Fruit fly (Drosophila melanogaster) whole organism, prepupa: ENCODE measurements around the gene CG42579.

Experiments used
- CG10631 ChIP-seq: fragments of 200-800 bp; sonication (Bioruptor generic); optimal IDR thresholded peaks from 2 replicates; lab custom pipeline; 2016; ENCODE audit warnings: missing biosample characterization, missing genetic modification characterization
- CG10669 ChIP-seq: fragments of 200-800 bp; sonication (Bioruptor generic); optimal IDR thresholded peaks from 3 replicates; lab custom pipeline; 2018; ENCODE audit warnings: missing biosample characterization, mild to moderate bottlenecking, missing genetic modification characterization, moderate library complexity
- CG11902 ChIP-seq: fragments of 200-800 bp; sonication (Bioruptor generic); optimal IDR thresholded peaks from 3 replicates; lab custom pipeline; 2016; ENCODE audit warnings: missing biosample characterization, missing genetic modification characterization
- CG15336 ChIP-seq: fragments of 200-800 bp; sonication (Bioruptor generic); IDR thresholded peaks from 2 replicates; pipeline ENCODE4 v1.3.6; 2022; ENCODE audit warnings: missing biosample characterization, missing genetic modification characterization
- CG1621 ChIP-seq: fragments of 200-800 bp; sonication (Bioruptor generic); optimal IDR thresholded peaks from 3 replicates; lab custom pipeline; 2018; ENCODE audit warnings: missing biosample characterization, mild to moderate bottlenecking, missing genetic modification characterization
- CG3032 ChIP-seq: fragments of 200-800 bp; optimal IDR thresholded peaks from 2 replicates; lab custom pipeline; 2019; ENCODE audit warnings: missing biosample characterization, mild to moderate bottlenecking, missing genetic modification characterization, moderate library complexity
- CG31627 ChIP-seq: fragments of 200-800 bp; sonication (Bioruptor generic); optimal IDR thresholded peaks from 3 replicates; lab custom pipeline; 2016; ENCODE audit warnings: missing biosample characterization, missing genetic modification characterization
- CG32006 ChIP-seq: fragments of 200-800 bp; sonication (Bioruptor generic); optimal IDR thresholded peaks from 3 replicates; lab custom pipeline; 2017; ENCODE audit warnings: missing biosample characterization, mild to moderate bottlenecking, missing genetic modification characterization
- CG34406 ChIP-seq: fragments of 200-800 bp; sonication (Bioruptor generic); optimal IDR thresholded peaks from 3 replicates; lab custom pipeline; 2016; ENCODE audit warnings: missing biosample characterization, missing genetic modification characterization
- CG4318 ChIP-seq: fragments of 200-800 bp; sonication (Bioruptor generic); optimal IDR thresholded peaks from 3 replicates; lab custom pipeline; 2017; ENCODE audit warnings: missing biosample characterization, mild to moderate bottlenecking, missing genetic modification characterization
- CG6163 ChIP-seq: fragments of 200-800 bp; sonication (Bioruptor generic); IDR thresholded peaks from 3 replicates; pipeline ENCODE4 v1.3.6; 2022; ENCODE audit warnings: missing biosample characterization, missing genetic modification characterization
- CG6792 ChIP-seq: fragments of 200-800 bp; sonication (Bioruptor generic); optimal IDR thresholded peaks from 3 replicates; lab custom pipeline; 2016; ENCODE audit warnings: missing biosample characterization, missing genetic modification characterization
- CG6808 ChIP-seq: fragments of 200-800 bp; sonication (Bioruptor generic); optimal IDR thresholded peaks from 3 replicates; lab custom pipeline; 2017; ENCODE audit warnings: missing biosample characterization, missing genetic modification characterization, mild to moderate bottlenecking, moderate library complexity, missing genetic modification reagents
- CG6854 ChIP-seq: fragments of 200-800 bp; sonication (Bioruptor generic); optimal IDR thresholded peaks from 2 replicates; lab custom pipeline; 2017; ENCODE audit warnings: missing biosample characterization, mild to moderate bottlenecking, missing genetic modification characterization
- CG7368 ChIP-seq: fragments of 200-800 bp; sonication (Bioruptor generic); optimal IDR thresholded peaks from 3 replicates; lab custom pipeline; 2016; ENCODE audit warnings: missing biosample characterization, missing genetic modification characterization
- CG8119 ChIP-seq: fragments of 200-800 bp; sonication (Bioruptor generic); IDR thresholded peaks from 3 replicates; pipeline ENCODE4 v1.3.6; 2022; ENCODE audit warnings: missing biosample characterization, missing genetic modification characterization
- CG8632 ChIP-seq: fragments of 200-800 bp; sonication (Bioruptor generic); optimal IDR thresholded peaks from 3 replicates; lab custom pipeline; 2016; ENCODE audit warnings: missing biosample characterization, missing genetic modification characterization
- Eip75B ChIP-seq: fragments of 200-800 bp; sonication (Bioruptor generic); optimal IDR thresholded peaks from 3 replicates; lab custom pipeline; 2016; ENCODE audit warnings: missing biosample characterization, missing genetic modification characterization
- Eip78C ChIP-seq: fragments of 200-800 bp; sonication (Bioruptor generic); peaks from one replicate; lab custom pipeline; 2016; ENCODE audit warnings: missing biosample characterization, missing genetic modification characterization
- Eip93F ChIP-seq: fragments of 200-800 bp; sonication (Bioruptor generic); optimal IDR thresholded peaks from 2 replicates; lab custom pipeline; 2016; ENCODE audit warnings: missing biosample characterization, mild to moderate bottlenecking, missing genetic modification characterization
- Ets21C ChIP-seq: fragments of 200-800 bp; sonication (Bioruptor generic); optimal IDR thresholded peaks from 3 replicates; lab custom pipeline; 2016; ENCODE audit warnings: missing biosample characterization, missing genetic modification characterization
- Ets96B ChIP-seq: fragments of 200-800 bp; optimal IDR thresholded peaks from 2 replicates; lab custom pipeline; 2019; ENCODE audit warnings: missing biosample characterization, mild to moderate bottlenecking, missing genetic modification characterization, moderate library complexity
- Gug ChIP-seq: fragments of 200-800 bp; sonication (Bioruptor generic); IDR thresholded peaks from 2 replicates; pipeline ENCODE4 v1.3.6; 2022; ENCODE audit warnings: missing biosample characterization, missing genetic modification characterization
- Hr38 ChIP-seq: sonication (Bioruptor generic); optimal IDR thresholded peaks from 2 replicates; lab custom pipeline; 2016; ENCODE audit warnings: missing biosample characterization, missing genetic modification characterization
- Hr4 ChIP-seq: fragments of 200-800 bp; sonication (Bioruptor generic); optimal IDR thresholded peaks from 3 replicates; lab custom pipeline; 2016; ENCODE audit warnings: missing biosample characterization, missing genetic modification characterization
- Lpt ChIP-seq: fragments of 200-800 bp; sonication (Bioruptor generic); optimal IDR thresholded peaks from 3 replicates; lab custom pipeline; 2016; ENCODE audit warnings: missing biosample characterization, missing genetic modification characterization
- OdsH ChIP-seq: fragments of 200-800 bp; sonication (Bioruptor generic); optimal IDR thresholded peaks from 3 replicates; lab custom pipeline; 2016; ENCODE audit warnings: missing biosample characterization, missing genetic modification characterization
- Smox ChIP-seq: fragments of 200-800 bp; sonication (Bioruptor generic); optimal IDR thresholded peaks from 3 replicates; lab custom pipeline; 2016; ENCODE audit warnings: missing biosample characterization, missing genetic modification characterization
- Sox102F ChIP-seq: fragments of 200-800 bp; sonication (Bioruptor generic); optimal IDR thresholded peaks from 2 replicates; lab custom pipeline; 2016; ENCODE audit warnings: missing biosample characterization, mild to moderate bottlenecking, missing genetic modification characterization
- Sox14 ChIP-seq: fragments of 200-800 bp; sonication (Bioruptor generic); optimal IDR thresholded peaks from 3 replicates; lab custom pipeline; 2016; ENCODE audit warnings: missing biosample characterization, missing genetic modification characterization
- Sox15 ChIP-seq: fragments of 200-800 bp; sonication (Bioruptor generic); optimal IDR thresholded peaks from 3 replicates; lab custom pipeline; 2016; ENCODE audit warnings: missing biosample characterization, missing genetic modification characterization
- achi ChIP-seq: fragments of 200-800 bp; sonication (Bioruptor generic); optimal IDR thresholded peaks from 3 replicates; lab custom pipeline; 2016; ENCODE audit warnings: missing biosample characterization, missing genetic modification characterization
- acj6 ChIP-seq: fragments of 200-800 bp; sonication (Bioruptor generic); optimal IDR thresholded peaks from 3 replicates; lab custom pipeline; 2016; ENCODE audit warnings: missing biosample characterization, missing genetic modification characterization
- dsx ChIP-seq: fragments of 200-800 bp; optimal IDR thresholded peaks from 3 replicates; lab custom pipeline; 2019; ENCODE audit warnings: missing biosample characterization, mild to moderate bottlenecking, missing genetic modification characterization, moderate library complexity; ENCODE audit not compliant: poor library complexity, severe bottlenecking
- eg ChIP-seq: fragments of 200-800 bp; sonication (Bioruptor generic); IDR thresholded peaks from 3 replicates; pipeline ENCODE4 v1.3.6; 2022; ENCODE audit warnings: missing biosample characterization, missing genetic modification characterization
- fd59A ChIP-seq: fragments of 200-800 bp; sonication (Bioruptor generic); optimal IDR thresholded peaks from 2 replicates; lab custom pipeline; 2017; ENCODE audit warnings: missing biosample characterization, mild to moderate bottlenecking, missing genetic modification characterization, missing genetic modification reagents
- lz ChIP-seq: fragments of 200-800 bp; sonication (Bioruptor generic); optimal IDR thresholded peaks from 3 replicates; lab custom pipeline; 2016; ENCODE audit warnings: missing biosample characterization, missing genetic modification characterization
- net ChIP-seq: fragments of 200-800 bp; sonication (Bioruptor generic); optimal IDR thresholded peaks from 3 replicates; lab custom pipeline; 2016; ENCODE audit warnings: missing biosample characterization, missing genetic modification characterization
- salr ChIP-seq, 2 experiments: fragments of 200-800 bp; sonication (Bioruptor generic); optimal IDR thresholded peaks; 3 replicates each; lab custom pipeline; 2016 to 2018; ENCODE audit warnings: missing biosample characterization in 2 of 2, missing genetic modification characterization in 2 of 2, mild to moderate bottlenecking in 1 of 2
- svp ChIP-seq: fragments of 200-800 bp; sonication (Bioruptor generic); peaks from one replicate; lab custom pipeline; 2016; ENCODE audit warnings: missing biosample characterization, missing genetic modification characterization
- topi ChIP-seq: fragments of 200-800 bp; sonication (Bioruptor generic); optimal IDR thresholded peaks from 3 replicates; lab custom pipeline; 2016; ENCODE audit warnings: missing biosample characterization, missing genetic modification characterization
- vri ChIP-seq: fragments of 200-800 bp; sonication (Bioruptor generic); optimal IDR thresholded peaks from 3 replicates; lab custom pipeline; 2016; ENCODE audit warnings: missing biosample characterization, mild to moderate bottlenecking, missing genetic modification characterization

The CG42579 gene

dm6 chrX:20488701-20489122 lies 38.7 kb upstream of the CG42579 start (continued):
- TF ChIP-seq CG15336 (GFP tag; lab: Robert Waterston, UW) (peak; percentile 70), net (GFP tag; lab: Kevin White, UChicago) (peak; percentile 80), CG32006 (peak; percentile 90), Eip78C (GFP tag; lab: Kevin White, UChicago) (peak; percentile 96), Eip93F (GFP tag; lab: Kevin White, UChicago) (no peak), CG31627 (GFP tag; lab: Kevin White, UChicago) (peak; percentile 56), CG8632 (GFP tag; lab: Kevin White, UChicago) (peak; percentile 61), OdsH (GFP tag; lab: Kevin White, UChicago) (peak; percentile 61), Ets21C (GFP tag; lab: Kevin White, UChicago) (peak; percentile 28), Hr38 (GFP tag; lab: Kevin White, UChicago) (no peak), CG6854 (GFP tag; lab: Kevin White, UChicago) (peak; percentile 48), CG3032 (tag; lab: Kevin White, UChicago) (peak; percentile 65), CG10669 (GFP tag; lab: Kevin White, UChicago) (peak; percentile 74), Hr4 (peak; percentile 84), CG10631 (GFP tag; lab: Kevin White, UChicago) (peak; percentile 62), dsx (GFP tag; lab: Kevin White, UChicago) (peak; percentile 51), CG1621 (peak; percentile 15), Ets96B (tag; lab: Kevin White, UChicago) (peak; percentile 62), Sox14 (GFP tag; lab: Kevin White, UChicago) (peak; percentile 77), Eip75B (GFP tag; lab: Kevin White, UChicago) (peak; percentile 66), svp (GFP tag; lab: Kevin White, UChicago) (peak; percentile 87), vri (GFP tag; lab: Kevin White, UChicago) (no peak), CG7368 (GFP tag; lab: Kevin White, UChicago) (peak; percentile 76), CG6792 (GFP tag; lab: Kevin White, UChicago) (peak; percentile 70), lz (peak; percentile 71), Lpt (GFP tag; lab: Kevin White, UChicago) (peak; percentile 44)

dm6 chrX:20489382-20489994 lies 37.9 kb upstream of the CG42579 start:
- no peak for TF ChIP-seq Ets21C (GFP tag; lab: Kevin White, UChicago)
- TF ChIP-seq CG10669 (GFP tag; lab: Kevin White, UChicago): no peak
- no peak for TF ChIP-seq fd59A (GFP tag; lab: Kevin White, UChicago)
- TF ChIP-seq Eip93F (GFP tag; lab: Kevin White, UChicago): no peak
- no peak for TF ChIP-seq CG7368 (GFP tag; lab: Kevin White, UChicago)
- peak; percentile 83 for TF ChIP-seq CG32006
- no peak for TF ChIP-seq CG3032 (tag; lab: Kevin White, UChicago)
- peak; percentile 16; the same call in 1 of the 2 replicates for TF ChIP-seq CG15336 (GFP tag; lab: Robert Waterston, UW)
- no peak for TF ChIP-seq topi
- TF ChIP-seq CG4318 (GFP tag; lab: Kevin White, UChicago): peak; percentile 39
- no peak for TF ChIP-seq CG11902 (GFP tag; lab: Kevin White, UChicago)
- TF ChIP-seq Gug (GFP tag; lab: Robert Waterston, UW): no peak
- peak; percentile 31 for TF ChIP-seq vri (GFP tag; lab: Kevin White, UChicago)
- TF ChIP-seq Lpt (GFP tag; lab: Kevin White, UChicago): no peak
- TF ChIP-seq Smox (GFP tag; lab: Kevin White, UChicago): no peak
- no peak; the same call in 2 of the 3 replicates for TF ChIP-seq CG6163 (GFP tag; lab: Robert Waterston, UW)
- TF ChIP-seq CG34406: peak; percentile 41
- peak; percentile 21; the same call in 1 of the 3 replicates for TF ChIP-seq eg
- peak; percentile 11 for TF ChIP-seq CG8632 (GFP tag; lab: Kevin White, UChicago)
- TF ChIP-seq CG8119: peak; percentile 41; the same call in 1 of the 3 replicates
- no peak for TF ChIP-seq Sox15 (GFP tag; lab: Kevin White, UChicago)
- TF ChIP-seq OdsH (GFP tag; lab: Kevin White, UChicago): peak; percentile 42
- no peak for TF ChIP-seq salr (GFP tag; optimal IDR thresholded peaks at IDR 0.05; lab: Kevin White, UChicago)
- TF ChIP-seq CG6808 (GFP tag; lab: Kevin White, UChicago): no peak
- peak; percentile 40 for TF ChIP-seq achi (GFP tag; lab: Kevin White, UChicago)
- peak; percentile 14 for TF ChIP-seq acj6 (GFP tag; lab: Kevin White, UChicago)
- TF ChIP-seq net (GFP tag; lab: Kevin White, UChicago): no peak
- TF ChIP-seq Sox102F (GFP tag; lab: Kevin White, UChicago): peak; percentile 15
- TF ChIP-seq Eip75B (GFP tag; lab: Kevin White, UChicago): no peak
